Worm (Caenorhabditis elegans) whole organism, L4 larva: ENCODE measurements around the gene C39F7.1.

Source experiments
- dpl-1 ChIP-seq: fragments of 150-350 bp; optimal IDR thresholded peaks from 2 replicates; lab custom pipeline; 2014; ENCODE audit warnings: missing biosample characterization, missing genetic modification reagents, missing genetic modification characterization
- egl-27 ChIP-seq: sonication (generic microtip); optimal IDR thresholded peaks from 3 replicates; lab custom pipeline; 2017; ENCODE audit warnings: missing biosample characterization, missing genetic modification reagents, missing genetic modification characterization
- hlh-30 ChIP-seq: sonication (generic microtip); optimal IDR thresholded peaks from 2 replicates; lab custom pipeline; 2017; ENCODE audit warnings: antibody characterized with exemption, mild to moderate bottlenecking, missing genetic modification characterization, missing compliant biosample characterization; ENCODE audit not compliant: insufficient read depth
- lim-7 ChIP-seq: fragments of 200-800 bp; sonication (Bioruptor generic); IDR thresholded peaks from 2 replicates; pipeline ENCODE4 v1.3.6; 2022; ENCODE audit warnings: missing genetic modification characterization, missing compliant biosample characterization
- lin-13 ChIP-seq: fragments of 150-350 bp; optimal IDR thresholded peaks from 2 replicates; lab custom pipeline; 2014; ENCODE audit warnings: missing biosample characterization, missing genetic modification reagents, missing genetic modification characterization
- nhr-102 ChIP-seq: sonication (generic microtip); optimal IDR thresholded peaks from 2 replicates; lab custom pipeline; 2016; ENCODE audit warnings: mild to moderate bottlenecking, missing genetic modification characterization, moderate library complexity, missing compliant biosample characterization
- nhr-41 ChIP-seq: fragments of 200-800 bp; sonication (Bioruptor generic); IDR thresholded peaks from 2 replicates; pipeline ENCODE4 v1.3.6; 2022; ENCODE audit warnings: missing genetic modification reagents, missing genetic modification characterization, missing compliant biosample characterization
- unc-62 ChIP-seq, 3 experiments: fragments of 150-350 bp in 1 of 3; sonication (generic microtip); optimal IDR thresholded peaks in 2 of 3; peaks in 1 of 3; 1 replicate in 1 of 3; 2 replicates in 2 of 3; lab custom pipeline; 2014 to 2017; ENCODE audit warnings: missing biosample characterization in 3 of 3, missing genetic modification characterization in 3 of 3, missing genetic modification reagents in 3 of 3, missing genotype in 1 of 3
- zag-1 ChIP-seq: fragments of 150-350 bp; optimal IDR thresholded peaks from 2 replicates; lab custom pipeline; 2014; ENCODE audit warnings: missing biosample characterization, missing genetic modification characterization

DNA sequence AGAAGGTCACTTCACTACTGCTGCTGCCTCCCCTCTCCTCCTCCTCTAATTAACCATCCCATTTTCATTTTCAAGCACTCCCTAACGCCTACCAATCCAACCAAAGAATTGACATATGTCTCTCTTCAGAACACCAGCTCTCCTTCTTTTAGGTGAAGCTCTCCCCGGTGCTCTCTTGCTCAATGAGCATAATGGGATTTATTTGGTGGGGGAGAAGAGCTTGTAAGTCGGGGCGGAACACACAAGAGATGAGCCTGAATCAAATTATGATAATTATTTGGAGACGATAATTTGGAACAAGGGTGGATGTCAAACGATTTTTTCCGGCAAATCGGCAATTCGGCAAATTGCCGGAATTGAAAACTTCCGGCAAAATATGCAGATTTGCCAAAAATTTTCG lies 7.3 kb upstream of the C39F7.1 start:
- TF ChIP-seq lin-13 (GFP tag; lab: Kevin White, UChicago) (no peak), unc-62 (GFP tag; optimal IDR thresholded peaks at IDR 0.05 in 1 of 2; lab: Kevin White, UChicago) (no peak), unc-62 (tag; optimal IDR thresholded peaks at IDR 0.05; lab: Kevin White, UChicago) (no peak), nhr-41 (GFP tag; lab: Robert Waterston, UW) (no peak), nhr-102 (tag; lab: Kevin White, UChicago) (no peak), lim-7 (GFP tag; lab: Robert Waterston, UW) (no peak), egl-27 (tag; lab: Kevin White, UChicago) (no peak), zag-1 (no peak), hlh-30 (tag; lab: Kevin White, UChicago) (no peak), dpl-1 (no peak)
